Fruit fly (Drosophila melanogaster): ENCODE measurements around the gene CG15406.

CG15406 gene

dm6 chr2L:3356790-3357696 is 48.0 kb downstream of the CG15406 start, which contains the start of gene CG8838:
TSS of gene CG8838 (plus strand) at chr2L:3357646.
- TF ChIP-seq CG9948 (tag; optimal IDR thresholded peaks at IDR 0.05) (no peak), CG17806 (tag; optimal IDR thresholded peaks at IDR 0.05) (no peak), CG10348 (GFP tag; IDR thresholded peaks at IDR 0.05) (no peak), Pif1A (GFP tag; optimal IDR thresholded peaks at IDR 0.05) (no peak), fd96Ca (GFP tag; IDR thresholded peaks at IDR 0.05) (no peak), gl (tag; optimal IDR thresholded peaks at IDR 0.05) (no peak), rn (GFP tag; IDR thresholded peaks at IDR 0.05) (no peak), CG13204 (GFP tag; optimal IDR thresholded peaks at IDR 0.05) (no peak), CG8159 (tag; optimal IDR thresholded peaks at IDR 0.05) (no peak), CG32121 (GFP tag; IDR thresholded peaks at IDR 0.05) (no peak), CG34367 (tag; optimal IDR thresholded peaks at IDR 0.05) (no peak), CG14655 (GFP tag; optimal IDR thresholded peaks at IDR 0.05) (no peak), CG15710 (tag; optimal IDR thresholded peaks at IDR 0.05) (no peak), CG12605 (GFP tag; IDR thresholded peaks at IDR 0.05) (no peak), EcR (GFP tag; optimal IDR thresholded peaks at IDR 0.05) (no peak), Pif1B (GFP tag; optimal IDR thresholded peaks at IDR 0.05) (no peak), D1 (tag; optimal IDR thresholded peaks at IDR 0.05) (no peak)

Measured in whole organism, pupa.